Fruit fly (Drosophila melanogaster) whole organism, wandering third instar larva: ENCODE data around the gene Gld2.

Experiments
- Abd-B ChIP-seq: fragments of >200 bp; optimal IDR thresholded peaks from 2 replicates; lab custom pipeline; 2017; ENCODE audit warnings: missing biosample characterization, missing genetic modification characterization
- CG32264 ChIP-seq: fragments of 200-800 bp; sonication (Bioruptor generic); optimal IDR thresholded peaks from 2 replicates; lab custom pipeline; 2016; ENCODE audit warnings: missing biosample characterization, missing genetic modification characterization
- CG9705 ChIP-seq: fragments of 200-800 bp; sonication (Bioruptor generic); optimal IDR thresholded peaks from 2 replicates; lab custom pipeline; 2018; ENCODE audit warnings: missing biosample characterization, mild to moderate bottlenecking, missing genetic modification characterization
- Dfd ChIP-seq: fragments of >200 bp; optimal IDR thresholded peaks from 2 replicates; lab custom pipeline; 2017; ENCODE audit warnings: missing biosample characterization, missing genetic modification characterization
- Dif ChIP-seq: fragments of 200-275, 200-300 bp; sonication (Bioruptor generic); optimal IDR thresholded peaks from 2 replicates; lab custom pipeline; 2018; ENCODE audit warnings: missing biosample characterization, missing genetic modification characterization; ENCODE audit not compliant: partially characterized antibody
- GATAd ChIP-seq: sonication (Bioruptor generic); optimal IDR thresholded peaks from 2 replicates; lab custom pipeline; 2016; ENCODE audit warnings: missing biosample characterization, missing genetic modification characterization
- HLH106 ChIP-seq: fragments of 200-800 bp; optimal IDR thresholded peaks from 3 replicates; lab custom pipeline; 2019; ENCODE audit warnings: missing biosample characterization, mild to moderate bottlenecking, missing genetic modification characterization, moderate library complexity
- Hnf4 ChIP-seq: fragments of 200-800 bp; sonication (Bioruptor generic); optimal IDR thresholded peaks from 2 replicates; lab custom pipeline; 2016; ENCODE audit warnings: missing biosample characterization, mild to moderate bottlenecking, missing genetic modification characterization
- OdsH ChIP-seq: fragments of 200-800 bp; sonication (Bioruptor generic); optimal IDR thresholded peaks from 2 replicates; lab custom pipeline; 2016; ENCODE audit warnings: missing biosample characterization, mild to moderate bottlenecking, missing genetic modification characterization
- Rel ChIP-seq, 2 experiments: fragments of 200-800 bp; sonication (Bioruptor generic) in 1 of 2; optimal IDR thresholded peaks; 2 replicates in 1 of 2; 3 replicates in 1 of 2; lab custom pipeline; 2016 to 2019; ENCODE audit warnings: mild to moderate bottlenecking in 2 of 2, missing biosample characterization in 2 of 2, missing genetic modification characterization in 2 of 2, moderate library complexity in 1 of 2
- Sp1 ChIP-seq: fragments of 200-800 bp; sonication (Bioruptor generic); optimal IDR thresholded peaks from 3 replicates; lab custom pipeline; 2019; ENCODE audit warnings: missing biosample characterization, mild to moderate bottlenecking, missing genetic modification characterization, moderate library complexity
- br ChIP-seq: fragments of 200-800 bp; sonication (Bioruptor generic); optimal IDR thresholded peaks from 2 replicates; lab custom pipeline; 2016; ENCODE audit warnings: missing biosample characterization, missing genetic modification characterization
- brk ChIP-seq: fragments of 200-800 bp; sonication (Bioruptor generic); optimal IDR thresholded peaks from 2 replicates; lab custom pipeline; 2016; ENCODE audit warnings: missing biosample characterization, mild to moderate bottlenecking, missing genetic modification characterization
- dl ChIP-seq, 2 experiments: fragments of 175-275, 200-275 bp in 1 of 2; fragments of 200-275 bp in 1 of 2; sonication (Bioruptor generic); optimal IDR thresholded peaks; lab custom pipeline; 2018; ENCODE audit warnings: mild to moderate bottlenecking in 2 of 2, missing biosample characterization in 2 of 2, missing genetic modification characterization in 2 of 2, moderate library complexity in 2 of 2; ENCODE audit not compliant: partially characterized antibody in 2 of 2, insufficient read depth in 1 of 2
- dmrt93B ChIP-seq: fragments of 200-800 bp; sonication (Bioruptor generic); optimal IDR thresholded peaks from 2 replicates; lab custom pipeline; 2018; ENCODE audit warnings: missing biosample characterization, mild to moderate bottlenecking, missing genetic modification characterization
- dsf ChIP-seq: sonication (Bioruptor generic); optimal IDR thresholded peaks from 2 replicates; lab custom pipeline; 2016; ENCODE audit warnings: missing biosample characterization, missing genetic modification characterization, borderline replicate concordance
- ey ChIP-seq: fragments of 200-800 bp; sonication (Bioruptor generic); optimal IDR thresholded peaks from 2 replicates; lab custom pipeline; 2016; ENCODE audit warnings: missing biosample characterization, missing genetic modification characterization
- foxo ChIP-seq, 2 experiments: fragments of 200-800 bp; sonication (Bioruptor generic); optimal IDR thresholded peaks; 2 replicates in 1 of 2; 3 replicates in 1 of 2; lab custom pipeline; 2016 to 2017; ENCODE audit warnings: missing biosample characterization in 2 of 2, missing genetic modification characterization in 2 of 2
- fru ChIP-seq: fragments of 200-800 bp; sonication (Bioruptor generic); optimal IDR thresholded peaks from 3 replicates; lab custom pipeline; 2016; ENCODE audit warnings: missing biosample characterization, mild to moderate bottlenecking, missing genetic modification characterization
- h ChIP-seq: fragments of 200-800 bp; sonication (Bioruptor generic); optimal IDR thresholded peaks from 3 replicates; lab custom pipeline; 2016; ENCODE audit warnings: missing biosample characterization, mild to moderate bottlenecking, missing genetic modification characterization
- lola ChIP-seq: fragments of >200 bp; optimal IDR thresholded peaks from 2 replicates; lab custom pipeline; 2017; ENCODE audit warnings: missing biosample characterization, missing genetic modification characterization
- pan ChIP-seq: fragments of >200 bp; optimal IDR thresholded peaks from 2 replicates; lab custom pipeline; 2017
- psq ChIP-seq: fragments of 200-800 bp; sonication (Bioruptor generic); optimal IDR thresholded peaks from 3 replicates; lab custom pipeline; 2017; ENCODE audit warnings: missing biosample characterization, mild to moderate bottlenecking, missing genetic modification characterization, moderate library complexity
- rgr ChIP-seq: fragments of 200-800 bp; sonication (Bioruptor generic); optimal IDR thresholded peaks from 3 replicates; lab custom pipeline; 2016; ENCODE audit warnings: missing biosample characterization, mild to moderate bottlenecking, missing genetic modification characterization

The Gld2 gene

DNA sequence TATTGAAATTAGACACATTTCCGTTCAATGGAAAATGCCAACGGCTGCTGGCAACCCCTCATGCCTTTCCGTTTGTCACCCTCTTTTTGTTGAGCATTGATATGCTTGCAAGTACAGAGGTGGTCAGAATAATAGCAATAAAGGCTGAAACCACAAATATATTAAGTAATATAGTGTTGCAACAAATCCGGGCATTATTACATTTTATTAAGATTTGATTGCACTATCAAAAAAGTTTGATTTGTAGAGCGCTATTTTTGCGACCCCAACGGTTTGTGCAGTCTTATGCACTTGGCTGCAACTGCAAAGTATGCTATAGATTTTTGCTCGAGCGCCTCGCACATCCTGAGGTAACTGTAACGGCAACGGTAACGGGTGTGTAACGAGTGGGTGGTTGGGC is 48.6 kb downstream of the Gld2 start:
- TF ChIP-seq fru (peak; percentile 57), dsf (GFP tag; lab: Kevin White, UChicago) (no peak), CG9705 (GFP tag; lab: Kevin White, UChicago) (peak; percentile 11), HLH106 (tag; lab: Kevin White, UChicago) (peak; percentile 37), GATAd (GFP tag; lab: Kevin White, UChicago) (no peak), Dfd (no peak), h (GFP tag; lab: Kevin White, UChicago) (peak; percentile 72), ey (GFP tag; lab: Kevin White, UChicago) (peak; percentile 70), foxo (GFP tag; optimal IDR thresholded peaks at IDR 0.05; lab: Kevin White, UChicago) (peak in 1 of 2 experiments; percentile 69), Rel (GFP tag; optimal IDR thresholded peaks at IDR 0.05; lab: Kevin White, UChicago) (no peak), Rel (tag; optimal IDR thresholded peaks at IDR 0.05; lab: Kevin White, UChicago) (no peak), dl (GFP tag; optimal IDR thresholded peaks at IDR 0.05; lab: Kevin White, UChicago; ENCODE audit: insufficient read depth in 1 of 2, partially characterized antibody in 2 of 2) (no peak), Abd-B (GFP tag; lab: Kevin White, UChicago) (no peak), brk (GFP tag; lab: Kevin White, UChicago) (peak; percentile 29), pan (lab: Kevin White, UChicago) (no peak), Dif (no peak), dmrt93B (peak; percentile 36), Hnf4 (GFP tag; lab: Kevin White, UChicago) (peak; percentile 47), lola (no peak), Sp1 (peak; percentile 40), CG32264 (no peak), rgr (GFP tag; lab: Kevin White, UChicago) (peak; percentile 57), OdsH (peak; percentile 41), br (peak; percentile 52), psq (peak; percentile 30)

DNA sequence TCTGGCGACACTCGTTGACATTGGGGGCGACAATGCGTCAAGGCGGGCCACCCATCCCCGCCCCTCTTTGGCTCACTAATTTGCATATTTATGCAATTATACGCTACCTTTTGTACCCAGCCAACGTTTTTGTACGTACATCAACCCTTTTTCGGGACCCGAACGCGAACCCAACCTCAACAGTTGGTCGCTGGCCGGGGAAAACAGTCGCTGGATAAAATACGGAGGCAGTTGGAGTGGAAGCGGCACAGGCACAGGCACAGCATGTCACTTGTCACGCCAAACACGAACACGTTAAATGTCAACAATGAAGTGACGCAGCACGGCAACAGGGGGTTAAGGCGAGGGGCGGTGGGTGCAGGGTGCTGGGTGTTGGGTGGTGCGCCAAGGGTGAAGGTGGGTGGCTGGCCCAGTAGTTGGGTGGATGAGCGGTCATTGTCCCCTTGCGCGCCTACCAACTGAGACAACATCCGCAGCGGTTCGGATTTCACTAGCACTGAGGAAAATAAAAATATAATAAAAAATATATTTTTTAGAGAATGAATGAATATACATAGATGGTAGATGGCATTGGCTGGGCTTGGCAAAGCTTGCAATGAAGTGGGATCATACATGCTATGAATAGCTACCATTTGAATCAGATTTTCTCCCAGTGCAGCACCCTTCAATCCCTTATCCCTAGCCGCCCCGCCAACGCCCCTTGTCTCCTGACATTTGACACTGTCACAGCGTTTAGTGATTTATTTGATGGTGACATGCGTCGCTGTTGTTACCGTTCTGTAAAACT is 49.2 kb downstream of the Gld2 start:
- TF ChIP-seq foxo (GFP tag; optimal IDR thresholded peaks at IDR 0.05; lab: Kevin White, UChicago), result peak in 1 of 2 experiments; percentile 20
- TF ChIP-seq OdsH, result no peak
